Worm (Caenorhabditis elegans): ENCODE data around the gene F22F7.8.

Gene F22F7.8

ce11 chrV:2133512-2133911, 11.8 kb upstream of the F22F7.8 start:
- TF ChIP-seq lsy-2 (tag; optimal IDR thresholded peaks at IDR 0.05), result no peak
- no peak for TF ChIP-seq ceh-43 (GFP tag; optimal IDR thresholded peaks at IDR 0.05)
- TF ChIP-seq snpc-4 (tag; optimal IDR thresholded peaks at IDR 0.05), result no peak
- TF ChIP-seq nhr-12 (tag; optimal IDR thresholded peaks at IDR 0.05), result no peak
- TF ChIP-seq mls-2 (tag; optimal IDR thresholded peaks at IDR 0.05), result no peak
- TF ChIP-seq sptf-1 (tag; optimal IDR thresholded peaks at IDR 0.05), result no peak
- TF ChIP-seq mep-1 (tag; optimal IDR thresholded peaks at IDR 0.05), result peak; percentile 4
- no peak for TF ChIP-seq pha-4 (tag; optimal IDR thresholded peaks at IDR 0.05)
- no peak for TF ChIP-seq elt-1 (tag; optimal IDR thresholded peaks at IDR 0.05; ENCODE audit: borderline replicate concordance, insufficient read depth)
- TF ChIP-seq sem-2 (GFP tag; optimal IDR thresholded peaks at IDR 0.05), result no peak
- TF ChIP-seq nhr-237 (tag; optimal IDR thresholded peaks at IDR 0.05), result peak; percentile 20
- TF ChIP-seq ces-1 (GFP tag; optimal IDR thresholded peaks at IDR 0.05), result peak; percentile 4
- no peak for TF ChIP-seq ceh-83 (GFP tag; optimal IDR thresholded peaks at IDR 0.05)
- no peak for TF ChIP-seq blmp-1 (tag; optimal IDR thresholded peaks at IDR 0.05)

ce11 chrV:2132675-2133074, 10.9 kb upstream of the F22F7.8 start:
- TF ChIP-seq cnd-1 (tag; optimal IDR thresholded peaks at IDR 0.05) (no peak), nhr-28 (tag; optimal IDR thresholded peaks at IDR 0.05) (no peak), mls-2 (tag; optimal IDR thresholded peaks at IDR 0.05) (no peak), unc-39 (tag; optimal IDR thresholded peaks at IDR 0.05) (no peak), ceh-39 (tag; optimal IDR thresholded peaks at IDR 0.05) (no peak), sem-2 (GFP tag; optimal IDR thresholded peaks at IDR 0.05) (no peak), lin-32 (GFP tag; optimal IDR thresholded peaks at IDR 0.05) (no peak), elt-1 (tag; optimal IDR thresholded peaks at IDR 0.05; ENCODE audit: borderline replicate concordance, insufficient read depth) (no peak), zip-8 (tag; optimal IDR thresholded peaks at IDR 0.05) (no peak), blmp-1 (tag; optimal IDR thresholded peaks at IDR 0.05) (no peak), tbx-8 (GFP tag; optimal IDR thresholded peaks at IDR 0.05) (no peak), nhr-2 (tag; optimal IDR thresholded peaks at IDR 0.05) (no peak), M03D4.4 (tag; optimal IDR thresholded peaks at IDR 0.05) (no peak)

ce11 chrV:2126996-2127585, 5.3 kb upstream of the F22F7.8 start, which contains the start of gene ldp-1:
Gene ldp-1, plus strand, starts transcription at chrV:2127535.
- TF ChIP-seq cnd-1 (tag; optimal IDR thresholded peaks at IDR 0.05), result no peak
- no peak for TF ChIP-seq ceh-43 (GFP tag; optimal IDR thresholded peaks at IDR 0.05)
- TF ChIP-seq tbx-8 (GFP tag; optimal IDR thresholded peaks at IDR 0.05), result no peak
- TF ChIP-seq blmp-1 (tag; optimal IDR thresholded peaks at IDR 0.05), result no peak
- no peak for TF ChIP-seq nhr-28 (tag; optimal IDR thresholded peaks at IDR 0.05)
- TF ChIP-seq zip-8 (tag; optimal IDR thresholded peaks at IDR 0.05), result no peak
- TF ChIP-seq unc-120 (tag; optimal IDR thresholded peaks at IDR 0.05; ENCODE audit: poor library complexity, severe bottlenecking), result no peak
- TF ChIP-seq lsy-2 (tag; optimal IDR thresholded peaks at IDR 0.05), result peak; percentile 0
- no peak for TF ChIP-seq nhr-12 (tag; optimal IDR thresholded peaks at IDR 0.05)
- TF ChIP-seq ces-1 (GFP tag; optimal IDR thresholded peaks at IDR 0.05), result peak; percentile 24
- TF ChIP-seq bed-3 (GFP tag; optimal IDR thresholded peaks at IDR 0.05), result no peak
- no peak for TF ChIP-seq lin-13 (tag; optimal IDR thresholded peaks at IDR 0.05)
- TF ChIP-seq nhr-2 (tag; optimal IDR thresholded peaks at IDR 0.05), result no peak
- TF ChIP-seq snpc-4 (tag; optimal IDR thresholded peaks at IDR 0.05), result no peak
- peak; percentile 40 for TF ChIP-seq sptf-1 (tag; optimal IDR thresholded peaks at IDR 0.05)
- no peak for TF ChIP-seq nhr-76 (tag; optimal IDR thresholded peaks at IDR 0.05)
- no peak for TF ChIP-seq lin-32 (GFP tag; optimal IDR thresholded peaks at IDR 0.05)
- no peak for TF ChIP-seq ceh-83 (GFP tag; optimal IDR thresholded peaks at IDR 0.05)
- no peak for TF ChIP-seq flh-1 (GFP tag; optimal IDR thresholded peaks at IDR 0.05)
- TF ChIP-seq nhr-237 (tag; optimal IDR thresholded peaks at IDR 0.05), result no peak

ce11 chrV:2126554-2126953, 4.8 kb upstream of the F22F7.8 start:
- TF ChIP-seq nhr-237 (tag; optimal IDR thresholded peaks at IDR 0.05) (no peak), unc-120 (tag; optimal IDR thresholded peaks at IDR 0.05; ENCODE audit: poor library complexity, severe bottlenecking) (peak; percentile 4), pha-4 (tag; optimal IDR thresholded peaks at IDR 0.05) (no peak), drap-1 (GFP tag; optimal IDR thresholded peaks at IDR 0.05) (no peak), sem-2 (GFP tag; optimal IDR thresholded peaks at IDR 0.05) (no peak), lin-32 (GFP tag; optimal IDR thresholded peaks at IDR 0.05) (no peak), ceh-83 (GFP tag; optimal IDR thresholded peaks at IDR 0.05) (no peak), sptf-1 (tag; optimal IDR thresholded peaks at IDR 0.05) (no peak), elt-3 (tag; optimal IDR thresholded peaks at IDR 0.05) (no peak), nhr-28 (tag; optimal IDR thresholded peaks at IDR 0.05) (no peak), hlh-1 (tag; optimal IDR thresholded peaks at IDR 0.05) (peak; percentile 79), ham-2 (GFP tag; optimal IDR thresholded peaks at IDR 0.05) (no peak), blmp-1 (tag; optimal IDR thresholded peaks at IDR 0.05) (no peak), ces-1 (GFP tag; optimal IDR thresholded peaks at IDR 0.05) (no peak), M03D4.4 (tag; optimal IDR thresholded peaks at IDR 0.05) (no peak), ceh-43 (GFP tag; optimal IDR thresholded peaks at IDR 0.05) (no peak), nhr-76 (tag; optimal IDR thresholded peaks at IDR 0.05) (no peak), nhr-2 (tag; optimal IDR thresholded peaks at IDR 0.05) (peak; percentile 62), flh-1 (GFP tag; optimal IDR thresholded peaks at IDR 0.05) (no peak), elt-1 (tag; optimal IDR thresholded peaks at IDR 0.05; ENCODE audit: borderline replicate concordance, insufficient read depth) (no peak)

All from whole organism, mixed stage, embryonic.